Worm (Caenorhabditis elegans) whole organism, L1 larva: ENCODE measurements around the gene Y51B9A.14.

Source experiments
- lin-15B ChIP-seq: fragments of 150-350 bp; sonication (generic microtip); optimal IDR thresholded peaks from 3 replicates; lab custom pipeline; 2014; ENCODE audit warnings: missing biosample characterization, missing genetic modification characterization
- lin-35 ChIP-seq, 2 experiments: fragments of 150-350 bp; optimal IDR thresholded peaks; 2 replicates each; lab custom pipeline; 2014; ENCODE audit warnings: missing biosample characterization in 2 of 2, missing genetic modification characterization in 2 of 2, missing genetic modification reagents in 2 of 2
- lin-39 ChIP-seq: fragments of 150-350 bp; optimal IDR thresholded peaks from 2 replicates; lab custom pipeline; 2014; ENCODE audit warnings: missing biosample characterization, missing genetic modification reagents, missing genetic modification characterization
- unc-62 ChIP-seq: fragments of 150-350 bp; optimal IDR thresholded peaks from 2 replicates; lab custom pipeline; 2014; ENCODE audit warnings: missing biosample characterization, missing genetic modification reagents, missing genetic modification characterization

DNA sequence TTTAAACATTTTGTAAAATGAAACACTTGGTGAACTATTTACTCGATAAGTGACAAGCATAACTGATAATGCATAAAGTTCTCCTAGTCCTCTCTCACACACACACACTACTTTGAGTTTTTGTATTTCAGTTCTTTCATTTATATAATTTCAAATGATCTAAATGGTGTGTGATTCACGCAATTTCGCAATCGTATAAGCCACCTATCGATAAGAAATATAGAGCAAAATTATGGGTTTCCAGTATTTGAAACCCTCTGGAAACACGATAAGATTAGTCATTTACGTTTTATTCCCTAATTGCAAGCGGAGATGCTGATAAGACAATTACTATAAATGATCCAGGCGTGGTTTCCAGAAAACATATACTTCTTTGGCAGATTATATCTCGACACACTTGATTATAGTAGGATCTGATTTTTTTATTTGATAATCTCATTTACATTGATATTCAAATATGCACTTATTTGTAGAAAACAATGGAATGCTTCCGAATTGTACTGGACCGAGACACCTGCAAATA is 13.9 kb upstream of the Y51B9A.14 start, which contains the start of gene arrd-3:
- no peak for TF ChIP-seq lin-35 (GFP tag; optimal IDR thresholded peaks at IDR 0.05; lab: Kevin White, UChicago)
- TF ChIP-seq lin-15B (tag; lab: Kevin White, UChicago), result no peak
- no peak for TF ChIP-seq lin-39 (tag; lab: Kevin White, UChicago)
- no peak for TF ChIP-seq unc-62 (GFP tag; lab: Kevin White, UChicago)
